Fruit fly (Drosophila melanogaster) S2 (cell line): ENCODE measurements around the gene MTA1-like.
A peak's percentile ranks its signal among the peaks of the same experiment; 100 is the strongest.

ENCODE experiments used
- CG8478 ChIP-seq: fragments of >200 bp; optimal IDR thresholded peaks from 2 replicates; lab custom pipeline; 2018
- CTCF ChIP-seq, 2 experiments: fragments of >200 bp; optimal IDR thresholded peaks; 2 replicates each; lab custom pipeline; 2018

dm6 chr3R:5611733-5612132 is 36.8 kb downstream of the MTA1-like start:
- TF ChIP-seq CG8478 (lab: Kevin White, UChicago) (no peak), CTCF (optimal IDR thresholded peaks at IDR 0.05; lab: Kevin White, UChicago) (peak in 1 of 2 experiments; percentile 42)
